Fruit fly (Drosophila melanogaster) whole organism, adult: ENCODE results near the gene Snoo.
A peak's percentile ranks its signal among the peaks of the same experiment; 100 is the strongest.

Experiments used
- CG11617 ChIP-seq: fragments of 200-800 bp; sonication (Bioruptor generic); optimal IDR thresholded peaks from 2 replicates; lab custom pipeline; 2017; ENCODE audit warnings: mild to moderate bottlenecking, missing biosample characterization, missing genetic modification reagents, missing genetic modification characterization
- CG12768 ChIP-seq: fragments of 200-800 bp; sonication (Bioruptor generic); optimal IDR thresholded peaks from 2 replicates; lab custom pipeline; 2017; ENCODE audit warnings: missing biosample characterization, missing genetic modification characterization, mild to moderate bottlenecking, moderate library complexity, missing genetic modification reagents
- CG14711 ChIP-seq: fragments of 200-800 bp; sonication (Bioruptor generic); optimal IDR thresholded peaks from 2 replicates; lab custom pipeline; 2018; ENCODE audit warnings: missing biosample characterization, mild to moderate bottlenecking, missing genetic modification characterization, moderate library complexity
- CG1620 ChIP-seq: fragments of 200-800 bp; sonication (Bioruptor generic); optimal IDR thresholded peaks from 2 replicates; lab custom pipeline; 2016; ENCODE audit warnings: missing biosample characterization, missing genetic modification characterization
- CG33017 ChIP-seq: fragments of 200-800 bp; sonication (Bioruptor generic); optimal IDR thresholded peaks from 2 replicates; lab custom pipeline; 2018; ENCODE audit warnings: missing biosample characterization, mild to moderate bottlenecking, missing genetic modification characterization, moderate library complexity
- CG5204 ChIP-seq: fragments of 200-800 bp; sonication (Bioruptor generic); optimal IDR thresholded peaks from 2 replicates; lab custom pipeline; 2016; ENCODE audit warnings: missing biosample characterization, missing genetic modification characterization
- CG7101 ChIP-seq: fragments of 200-800 bp; sonication (Bioruptor generic); optimal IDR thresholded peaks from 2 replicates; lab custom pipeline; 2018; ENCODE audit warnings: missing biosample characterization, mild to moderate bottlenecking, missing genetic modification characterization, moderate library complexity
- Crg-1 ChIP-seq: fragments of 200-800 bp; sonication (Bioruptor generic); optimal IDR thresholded peaks from 2 replicates; lab custom pipeline; 2016; ENCODE audit warnings: missing biosample characterization, missing genetic modification characterization
- bab1 ChIP-seq: fragments of 200-800 bp; sonication (Bioruptor generic); optimal IDR thresholded peaks from 3 replicates; lab custom pipeline; 2019; ENCODE audit warnings: missing biosample characterization, mild to moderate bottlenecking, missing genetic modification characterization, moderate library complexity
- cic ChIP-seq: fragments of 200-800 bp; sonication (Bioruptor generic); optimal IDR thresholded peaks from 2 replicates; lab custom pipeline; 2017; ENCODE audit warnings: missing biosample characterization, mild to moderate bottlenecking, missing genetic modification characterization, moderate library complexity
- cnc ChIP-seq, 2 experiments: fragments of >200 bp; optimal IDR thresholded peaks; 2 replicates each; lab custom pipeline; 2017
- kay ChIP-seq: fragments of 200-800 bp; sonication (Bioruptor generic); peaks from one replicate; lab custom pipeline; 2016; ENCODE audit warnings: missing biosample characterization, missing genetic modification characterization, borderline replicate concordance
- ovo ChIP-seq: fragments of 200-800 bp; sonication (Bioruptor generic); optimal IDR thresholded peaks from 2 replicates; lab custom pipeline; 2016; ENCODE audit warnings: missing biosample characterization, missing genetic modification characterization
- pad ChIP-seq: fragments of 200-800 bp; sonication (Bioruptor generic); optimal IDR thresholded peaks from 3 replicates; lab custom pipeline; 2017; ENCODE audit warnings: missing biosample characterization, missing genetic modification characterization, mild to moderate bottlenecking, moderate library complexity, missing genetic modification reagents

DNA sequence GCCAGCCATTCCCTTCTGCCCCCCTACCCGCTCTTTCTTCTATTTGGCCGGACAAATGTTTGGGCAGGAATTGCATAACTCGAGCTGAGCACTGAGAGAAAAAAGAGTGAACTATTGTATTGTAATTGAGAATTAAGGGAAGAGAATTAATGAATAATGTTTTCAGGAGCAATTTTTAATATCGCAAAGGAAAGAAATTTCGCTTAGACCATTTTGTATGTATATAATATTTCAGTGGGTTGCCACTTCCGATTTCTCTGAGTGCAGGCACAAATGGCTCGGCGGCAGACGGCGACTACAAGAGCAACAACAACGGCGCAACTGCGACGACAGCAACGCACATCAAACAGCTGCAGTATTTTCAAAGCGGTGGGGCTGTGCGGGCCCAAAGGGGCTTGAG is 19.4 kb downstream of the Snoo start:
- no peak for TF ChIP-seq CG1620 (GFP tag; lab: Kevin White, UChicago)
- TF ChIP-seq Crg-1 (GFP tag; lab: Kevin White, UChicago) = no peak
- no peak for TF ChIP-seq ovo (GFP tag; lab: Kevin White, UChicago)
- peak; percentile 38 for TF ChIP-seq CG5204 (GFP tag; lab: Kevin White, UChicago)
- peak; percentile 22 for TF ChIP-seq bab1 (GFP tag; lab: Kevin White, UChicago)
- TF ChIP-seq CG11617 = no peak
- TF ChIP-seq cnc (optimal IDR thresholded peaks at IDR 0.05; lab: Kevin White, UChicago) = no peak
- no peak for TF ChIP-seq pad (GFP tag; lab: Kevin White, UChicago)
- no peak for TF ChIP-seq CG33017
- TF ChIP-seq CG7101 (tag; lab: Kevin White, UChicago) = no peak
- TF ChIP-seq kay = no peak
- TF ChIP-seq cic = no peak
- no peak for TF ChIP-seq CG14711 (tag; lab: Kevin White, UChicago)
- no peak for TF ChIP-seq CG12768 (GFP tag; lab: Kevin White, UChicago)
